Fruit fly (Drosophila melanogaster): ENCODE results near the gene CG5280.
A peak's percentile ranks its signal among the peaks of the same experiment; 100 is the strongest.

DNA sequence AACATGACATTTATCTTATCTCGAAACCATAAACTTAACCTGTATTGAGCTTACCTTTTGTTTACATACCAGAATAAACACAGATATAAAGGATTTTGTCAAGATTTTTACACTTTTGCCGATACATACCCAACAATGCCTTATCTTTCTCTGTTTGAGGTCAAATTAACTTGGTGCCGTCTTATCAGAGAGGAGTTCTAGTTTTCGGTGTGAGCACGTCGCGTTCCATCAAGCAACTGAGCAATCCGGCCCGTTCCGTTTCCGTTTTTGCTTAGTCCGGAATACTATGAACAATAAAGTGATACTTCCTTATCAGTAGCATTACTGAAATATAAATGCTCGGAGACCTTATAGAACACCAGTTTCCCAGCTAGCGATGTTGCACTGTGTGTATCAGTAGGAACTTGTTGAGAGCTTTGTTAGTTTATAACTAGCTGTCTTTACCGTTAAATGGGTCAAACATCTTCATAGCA is 4.1 kb downstream of the CG5280 start, which contains the start of gene Galk:
- TF ChIP-seq cnc (optimal IDR thresholded peaks at IDR 0.05) (no peak), CG1620 (GFP tag; optimal IDR thresholded peaks at IDR 0.05) (peak; percentile 28), kay (GFP tag; ENCODE audit: borderline replicate concordance) (no peak), CG33017 (tag; optimal IDR thresholded peaks at IDR 0.05) (peak; percentile 70)
